Worm (Caenorhabditis elegans) whole organism, L4/young adult: ENCODE measurements around the gene ets-10.

Experiments used
- W03F9.2 ChIP-seq: fragments of 150-350 bp; optimal IDR thresholded peaks from 2 replicates; lab custom pipeline; 2014; ENCODE audit warnings: missing biosample characterization, missing genetic modification characterization
- him-1 ChIP-seq: sonication (generic microtip); optimal IDR thresholded peaks from 2 replicates; lab custom pipeline; 2016; ENCODE audit warnings: missing genotype, missing genetic modification reagents, missing genetic modification characterization, missing compliant biosample characterization

DNA sequence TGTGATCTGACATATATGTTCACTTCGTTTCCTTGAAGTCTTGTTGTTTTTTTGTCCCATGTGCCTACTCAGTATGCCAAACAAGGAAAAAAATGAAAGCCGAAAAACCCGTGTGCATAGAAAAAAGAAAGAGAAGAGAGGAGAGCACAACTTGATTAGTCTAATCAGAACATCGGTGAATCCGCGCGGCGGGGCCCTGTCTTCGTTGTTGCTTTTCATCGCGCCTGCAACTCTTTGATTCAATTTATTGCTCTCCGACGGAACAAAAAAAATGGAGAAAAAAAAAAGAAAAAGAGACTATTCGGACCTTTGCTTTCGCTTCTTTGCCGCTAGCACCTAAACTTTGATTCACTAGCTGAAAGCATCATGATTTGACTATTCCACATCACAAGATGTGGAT lies 30.9 kb downstream of the ets-10 start:
- TF ChIP-seq W03F9.2 (tag; lab: Kevin White, UChicago), result no peak
- no peak for TF ChIP-seq him-1
